Worm (Caenorhabditis elegans): Measurements from ENCODE around the gene ced-2.

ce11 chrIV:1637333-1637732 lies 40.2 kb downstream of the ced-2 start:
- TF ChIP-seq F26F4.8 (GFP tag; conservative IDR thresholded peaks at IDR 0.05) (no peak), set-16 (GFP tag; IDR thresholded peaks at IDR 0.05) (no peak), dve-1 (tag; optimal IDR thresholded peaks at IDR 0.05; ENCODE audit: insufficient read depth) (no peak), sdz-12 (GFP tag; optimal IDR thresholded peaks at IDR 0.05) (no peak), ceh-82 (tag; optimal IDR thresholded peaks at IDR 0.05) (no peak), ama-1 (optimal IDR thresholded peaks at IDR 0.05) (peak; percentile 13), php-3 (GFP tag; IDR thresholded peaks at IDR 0.05) (no peak), pha-4 (GFP tag; IDR thresholded peaks at IDR 0.05) (peak; percentile 16; the same call in 1 of the 2 replicates), pha-4 (tag; optimal IDR thresholded peaks at IDR 0.05) (no peak), lin-13 (GFP tag; optimal IDR thresholded peaks at IDR 0.05) (no peak)
